Fruit fly (Drosophila melanogaster) whole organism, embryonic: Measurements from ENCODE around the gene CG34353.

Experiments
- Atf3 ChIP-seq: fragments of 200-800 bp; sonication (Bioruptor generic); optimal IDR thresholded peaks from 3 replicates; lab custom pipeline; 2016; ENCODE audit warnings: missing biosample characterization, missing genetic modification characterization
- Awh ChIP-seq: fragments of 200-800 bp; sonication (Bioruptor generic); IDR thresholded peaks from 2 replicates; pipeline ENCODE4, ENCODE4 v1.3.6; 2022; ENCODE audit warnings: missing biosample characterization, missing genetic modification characterization
- B-H2 ChIP-seq: fragments of 200-800 bp; sonication (Bioruptor generic); optimal IDR thresholded peaks from 2 replicates; lab custom pipeline; 2018; ENCODE audit warnings: missing biosample characterization, mild to moderate bottlenecking, missing genetic modification characterization
- Bgb ChIP-seq: fragments of 200-800 bp; sonication (Bioruptor generic); IDR thresholded peaks from 2 replicates; pipeline ENCODE4 v1.3.6; 2022; ENCODE audit warnings: missing biosample characterization, missing genetic modification characterization; ENCODE audit not compliant: partially characterized antibody
- CG11398 ChIP-seq: fragments of 200-800 bp; sonication (Bioruptor generic); optimal IDR thresholded peaks from 2 replicates; lab custom pipeline; 2016; ENCODE audit warnings: missing biosample characterization, missing genetic modification characterization
- CG11504 ChIP-seq: fragments of 200-800 bp; sonication (Bioruptor generic); optimal IDR thresholded peaks from 3 replicates; lab custom pipeline; 2019; ENCODE audit warnings: missing biosample characterization, mild to moderate bottlenecking, missing genetic modification characterization, moderate library complexity
- CG11560 ChIP-seq: fragments of 200-800 bp; sonication (Bioruptor generic); IDR thresholded peaks from 3 replicates; pipeline ENCODE4 v1.3.6; 2022; ENCODE audit warnings: missing biosample characterization, missing genetic modification characterization
- CG11696 ChIP-seq: fragments of 200-800 bp; sonication (Bioruptor generic); IDR thresholded peaks from 2 replicates; pipeline ENCODE4 v1.3.6; 2022; ENCODE audit warnings: missing biosample characterization, missing genetic modification characterization
- CG14710 ChIP-seq: fragments of 200-800 bp; sonication (Bioruptor generic); optimal IDR thresholded peaks from 3 replicates; lab custom pipeline; 2019; ENCODE audit warnings: missing biosample characterization, mild to moderate bottlenecking, missing genetic modification characterization, moderate library complexity
- CG1647 ChIP-seq: fragments of 200-800 bp; sonication (Bioruptor generic); optimal IDR thresholded peaks from 3 replicates; lab custom pipeline; 2016; ENCODE audit warnings: missing biosample characterization, missing genetic modification characterization
- CG16779 ChIP-seq: fragments of 200-800 bp; sonication (Bioruptor generic); IDR thresholded peaks from 2 replicates; pipeline ENCODE4 v1.3.6; 2022; ENCODE audit warnings: missing biosample characterization, missing genetic modification characterization
- CG17612 ChIP-seq: fragments of 200-800 bp; sonication (Bioruptor generic); IDR thresholded peaks from 2 replicates; pipeline ENCODE4 v1.3.6; 2022; ENCODE audit warnings: missing biosample characterization, missing genetic modification characterization
- CG1792 ChIP-seq: fragments of 200-800 bp; sonication (Bioruptor generic); optimal IDR thresholded peaks from 2 replicates; lab custom pipeline; 2016; ENCODE audit warnings: missing biosample characterization, missing genetic modification characterization
- CG42726 ChIP-seq: fragments of 200-800 bp; sonication (Bioruptor generic); IDR thresholded peaks from 2 replicates; pipeline ENCODE4 v1.3.6; 2022; ENCODE audit warnings: missing biosample characterization, missing genetic modification characterization; ENCODE audit not compliant: partially characterized antibody
- CG5245 ChIP-seq: fragments of 200-800 bp; sonication (Bioruptor generic); optimal IDR thresholded peaks from 3 replicates; lab custom pipeline; 2016; ENCODE audit warnings: missing biosample characterization, missing genetic modification characterization
- CG6854 ChIP-seq: fragments of 200-800 bp; sonication (Bioruptor generic); optimal IDR thresholded peaks from 3 replicates; lab custom pipeline; 2017; ENCODE audit warnings: missing biosample characterization, mild to moderate bottlenecking, missing genetic modification characterization
- CG9609 ChIP-seq: fragments of 200-800 bp; sonication (Bioruptor generic); optimal IDR thresholded peaks from 3 replicates; lab custom pipeline; 2016; ENCODE audit warnings: missing biosample characterization, missing genetic modification characterization
- GATAe ChIP-seq: fragments of 200-800 bp; sonication (Bioruptor generic); conservative IDR thresholded peaks from 2 replicates; pipeline ENCODE4 v1.3.6; 2022; ENCODE audit warnings: missing biosample characterization, missing genetic modification characterization
- Hey ChIP-seq: fragments of 200-800 bp; sonication (Bioruptor generic); optimal IDR thresholded peaks from 3 replicates; lab custom pipeline; 2018; ENCODE audit warnings: missing biosample characterization, mild to moderate bottlenecking, missing genetic modification characterization
- HmgD ChIP-seq: fragments of 200-800 bp; sonication (Bioruptor generic); optimal IDR thresholded peaks from 3 replicates; lab custom pipeline; 2016; ENCODE audit warnings: missing biosample characterization, missing genetic modification characterization
- Hr51 ChIP-seq, 2 experiments: fragments of 200-800 bp; sonication (Bioruptor generic); optimal IDR thresholded peaks; 2 replicates in 1 of 2; 3 replicates in 1 of 2; lab custom pipeline; 2016 to 2018; ENCODE audit warnings: missing biosample characterization in 2 of 2, missing genetic modification characterization in 2 of 2, mild to moderate bottlenecking in 1 of 2, moderate library complexity in 1 of 2
- Hsf ChIP-seq: fragments of 200-800 bp; sonication (Bioruptor generic); optimal IDR thresholded peaks from 3 replicates; lab custom pipeline; 2016; ENCODE audit warnings: missing biosample characterization, missing genetic modification characterization
- MESR4 ChIP-seq: fragments of 200-800 bp; sonication (Bioruptor generic); optimal IDR thresholded peaks from 2 replicates; lab custom pipeline; 2018; ENCODE audit warnings: missing biosample characterization, mild to moderate bottlenecking, missing genetic modification characterization, moderate library complexity
- PHDP ChIP-seq: fragments of 200-800 bp; sonication (Bioruptor generic); optimal IDR thresholded peaks from 3 replicates; lab custom pipeline; 2018; ENCODE audit warnings: missing biosample characterization, mild to moderate bottlenecking, missing genetic modification characterization, moderate library complexity
- Scr ChIP-seq: fragments of 200-800 bp; sonication (Bioruptor generic); IDR thresholded peaks from 2 replicates; pipeline ENCODE4 v1.3.6; 2022; ENCODE audit warnings: missing biosample characterization, missing genetic modification characterization; ENCODE audit not compliant: partially characterized antibody
- Six4 ChIP-seq: fragments of 200-800 bp; sonication (Bioruptor generic); optimal IDR thresholded peaks from 2 replicates; lab custom pipeline; 2016; ENCODE audit warnings: missing biosample characterization, missing genetic modification characterization
- Ssrp ChIP-seq: fragments of 200-800 bp; sonication (Bioruptor generic); optimal IDR thresholded peaks from 2 replicates; lab custom pipeline; 2018; ENCODE audit warnings: missing biosample characterization, mild to moderate bottlenecking, missing genetic modification characterization, moderate library complexity
- al ChIP-seq: fragments of 200-800 bp; sonication (Bioruptor generic); IDR thresholded peaks from 2 replicates; pipeline ENCODE4 v1.3.6; 2022; ENCODE audit warnings: missing biosample characterization, missing genetic modification characterization
- aop ChIP-seq: fragments of 200-800 bp; sonication (Bioruptor generic); IDR thresholded peaks from 2 replicates; pipeline ENCODE4 v1.3.6; 2022; ENCODE audit warnings: missing biosample characterization, missing genetic modification characterization
- br ChIP-seq: fragments of >200 bp; optimal IDR thresholded peaks from 2 replicates; lab custom pipeline; 2017
- cas ChIP-seq: fragments of 200-800 bp; sonication (Bioruptor generic); IDR thresholded peaks from 2 replicates; pipeline ENCODE4 v1.3.6; 2022; ENCODE audit warnings: missing biosample characterization, missing genetic modification characterization
- cg ChIP-seq: fragments of 200-800 bp; sonication (Bioruptor generic); optimal IDR thresholded peaks from 3 replicates; lab custom pipeline; 2019; ENCODE audit warnings: missing biosample characterization, mild to moderate bottlenecking, missing genetic modification characterization, moderate library complexity
- chinmo ChIP-seq: fragments of 200-800 bp; sonication (Bioruptor generic); IDR thresholded peaks from 4 replicates; pipeline ENCODE4 v1.3.6; 2022; ENCODE audit warnings: missing biosample characterization, missing genetic modification characterization; ENCODE audit not compliant: partially characterized antibody
- disco-r ChIP-seq: fragments of 200-800 bp; sonication (Bioruptor generic); optimal IDR thresholded peaks from 2 replicates; lab custom pipeline; 2016; ENCODE audit warnings: missing biosample characterization, missing genetic modification characterization
- dm ChIP-seq: fragments of 200-800 bp; sonication (Bioruptor generic); optimal IDR thresholded peaks from 3 replicates; lab custom pipeline; 2016; ENCODE audit warnings: missing biosample characterization, missing genetic modification characterization
- fru ChIP-seq: fragments of >200 bp; optimal IDR thresholded peaks from 2 replicates; lab custom pipeline; 2017
- gfzf ChIP-seq: fragments of 200-800 bp; sonication (Bioruptor generic); optimal IDR thresholded peaks from 2 replicates; lab custom pipeline; 2016; ENCODE audit warnings: missing biosample characterization, mild to moderate bottlenecking, missing genetic modification characterization, moderate library complexity
- h ChIP-seq: fragments of >200 bp; optimal IDR thresholded peaks from 2 replicates; lab custom pipeline; 2017
- ham ChIP-seq: fragments of 200-800 bp; sonication (Bioruptor generic); IDR thresholded peaks from 2 replicates; pipeline ENCODE4 v1.3.6; 2022; ENCODE audit warnings: missing biosample characterization, missing genetic modification characterization
- lola ChIP-seq, 3 experiments: fragments of >200 bp in 2 of 3; fragments of 200-800 bp in 1 of 3; sonication (Bioruptor generic) in 1 of 3; optimal IDR thresholded peaks; 2 replicates each; lab custom pipeline; 2017 to 2019; ENCODE audit warnings: missing biosample characterization in 3 of 3, missing genetic modification characterization in 3 of 3, mild to moderate bottlenecking in 1 of 3, moderate library complexity in 1 of 3
- lov ChIP-seq, 2 experiments: fragments of 200-800 bp in 1 of 2; fragments of >200 bp in 1 of 2; sonication (Bioruptor generic) in 1 of 2; IDR thresholded peaks in 1 of 2; optimal IDR thresholded peaks in 1 of 2; 2 replicates in 1 of 2; 3 replicates in 1 of 2; pipeline versions ENCODE4 v1.3.6 to Lab custom; 2017 to 2022; ENCODE audit warnings: missing biosample characterization in 1 of 2, missing genetic modification characterization in 1 of 2
- maf-S ChIP-seq: fragments of 200-800 bp; sonication (Bioruptor generic); optimal IDR thresholded peaks from 2 replicates; lab custom pipeline; 2016; ENCODE audit warnings: missing biosample characterization, missing genetic modification characterization
- mam ChIP-seq: fragments of 200-800 bp; sonication (Bioruptor generic); optimal IDR thresholded peaks from 3 replicates; lab custom pipeline; 2016; ENCODE audit warnings: missing biosample characterization, missing genetic modification characterization
- nerfin-2 ChIP-seq: fragments of 200-800 bp; sonication (Bioruptor generic); IDR thresholded peaks from 2 replicates; pipeline ENCODE4 v1.3.6; 2022; ENCODE audit warnings: missing biosample characterization, missing genetic modification characterization; ENCODE audit not compliant: partially characterized antibody
- pum ChIP-seq: fragments of 200-800 bp; sonication (Bioruptor generic); optimal IDR thresholded peaks from 2 replicates; lab custom pipeline; 2016; ENCODE audit warnings: missing biosample characterization, missing genetic modification characterization
- run ChIP-seq: fragments of 200-800 bp; sonication (Bioruptor generic); optimal IDR thresholded peaks from 3 replicates; lab custom pipeline; 2018; ENCODE audit warnings: missing biosample characterization, mild to moderate bottlenecking, missing genetic modification characterization
- sisA ChIP-seq: fragments of 200-800 bp; sonication (Bioruptor generic); IDR thresholded peaks from 2 replicates; pipeline ENCODE4 v1.3.6; 2022; ENCODE audit warnings: missing biosample characterization, missing genetic modification characterization
- sqz ChIP-seq: fragments of 200-800 bp; sonication (Bioruptor generic); optimal IDR thresholded peaks from 3 replicates; lab custom pipeline; 2018; ENCODE audit warnings: missing biosample characterization, mild to moderate bottlenecking, missing genetic modification characterization
- unpg ChIP-seq: fragments of 200-800 bp; sonication (Bioruptor generic); optimal IDR thresholded peaks from 3 replicates; lab custom pipeline; 2018; ENCODE audit warnings: missing biosample characterization, mild to moderate bottlenecking, missing genetic modification characterization, moderate library complexity
- vvl ChIP-seq: fragments of 200-800 bp; sonication (Bioruptor generic); IDR thresholded peaks from 2 replicates; pipeline ENCODE4 v1.3.6; 2022; ENCODE audit warnings: missing biosample characterization, missing genetic modification characterization

CG34353 gene

dm6 chr3R:27948421-27948906 is 42.8 kb upstream of the CG34353 start, which contains the start of gene Gp93 (continued):
- peak; percentile 4 for TF ChIP-seq HmgD (GFP tag; lab: Kevin White, UChicago)
- TF ChIP-seq PHDP (tag; lab: Kevin White, UChicago) = no peak
- TF ChIP-seq lov (optimal IDR thresholded peaks at IDR 0.05; lab: Kevin White, UChicago) = no peak
- no peak for TF ChIP-seq lov (GFP tag; IDR thresholded peaks at IDR 0.05; lab: Robert Waterston, UW)
- peak; percentile 65 for TF ChIP-seq Ssrp
- TF ChIP-seq mam (GFP tag; lab: Kevin White, UChicago) = peak; percentile 54
- no peak for TF ChIP-seq GATAe (GFP tag; lab: Robert Waterston, UW)
- no peak for TF ChIP-seq cg
- TF ChIP-seq br (lab: Kevin White, UChicago) = no peak
- peak; percentile 15 to 66 for TF ChIP-seq Hr51 (GFP tag; optimal IDR thresholded peaks at IDR 0.05; lab: Kevin White, UChicago)
- no peak for TF ChIP-seq ham (GFP tag; lab: Robert Waterston, UW)
- no peak for TF ChIP-seq CG11560 (tag; lab: Robert Waterston, UW)
- TF ChIP-seq CG17612 (GFP tag; lab: Robert Waterston, UW) = peak; percentile 48; the same call in 1 of the 2 replicates
- TF ChIP-seq CG6854 (GFP tag; lab: Kevin White, UChicago) = no peak
- peak; percentile 73 for TF ChIP-seq vvl (GFP tag; lab: Robert Waterston, UW)
- TF ChIP-seq al = peak; percentile 51; the same call in 1 of the 2 replicates
- TF ChIP-seq Atf3 (GFP tag; lab: Kevin White, UChicago) = peak; percentile 9
- TF ChIP-seq MESR4 = peak; percentile 87
- TF ChIP-seq pum = no peak
- no peak for TF ChIP-seq nerfin-2
- TF ChIP-seq CG14710 (tag; lab: Kevin White, UChicago) = peak; percentile 38
- TF ChIP-seq B-H2 (GFP tag; lab: Kevin White, UChicago) = peak; percentile 22
- TF ChIP-seq maf-S (GFP tag; lab: Kevin White, UChicago) = no peak
- TF ChIP-seq aop (GFP tag; lab: Robert Waterston, UW) = no peak
- TF ChIP-seq CG5245 = no peak
- TF ChIP-seq CG42726 = peak; percentile 57; the same call in 1 of the 2 replicates
- no peak for TF ChIP-seq CG16779 (GFP tag; lab: Robert Waterston, UW)
- peak; percentile 67 for TF ChIP-seq gfzf (GFP tag; lab: Kevin White, UChicago)
- TF ChIP-seq Hsf (GFP tag; lab: Kevin White, UChicago) = peak; percentile 53
- no peak for TF ChIP-seq run
- no peak for TF ChIP-seq Hey (tag; lab: Kevin White, UChicago)
- TF ChIP-seq disco-r (GFP tag; lab: Kevin White, UChicago) = no peak
- no peak for TF ChIP-seq h (lab: Kevin White, UChicago)
- TF ChIP-seq CG11696 (GFP tag; lab: Robert Waterston, UW) = peak; percentile 100
- no peak for TF ChIP-seq CG11398 (GFP tag; lab: Kevin White, UChicago)
- TF ChIP-seq cas (GFP tag; lab: Robert Waterston, UW) = 0 out of 2 replicates have a peak, but pooled peaks have one; percentile 6
- 0 out of 2 replicates have a peak, but pooled peaks have one; percentile 20 for TF ChIP-seq Bgb
- peak; percentile 60; the same call in 1 of the 4 replicates for TF ChIP-seq chinmo (GFP tag; lab: Robert Waterston, UW)
- no peak for TF ChIP-seq CG1647
- TF ChIP-seq unpg = peak; percentile 59
- TF ChIP-seq sqz = peak; percentile 95
- TF ChIP-seq CG1792 (GFP tag; lab: Kevin White, UChicago) = no peak
- 0 out of 2 replicates have a peak, but pooled peaks have one; percentile 32 for TF ChIP-seq Awh (GFP tag; lab: Robert Waterston, UW)
- peak; percentile 53; the same call in 1 of the 2 replicates for TF ChIP-seq sisA (GFP tag; lab: Robert Waterston, UW)
- no peak for TF ChIP-seq CG11504 (tag; lab: Kevin White, UChicago)
- TF ChIP-seq lola (GFP tag; optimal IDR thresholded peaks at IDR 0.05; lab: Kevin White, UChicago) = peak in 1 of 3 experiments; percentile 62
- TF ChIP-seq dm (GFP tag; lab: Kevin White, UChicago) = peak; percentile 20
- no peak for TF ChIP-seq fru
- TF ChIP-seq Six4 (GFP tag; lab: Kevin White, UChicago) = peak; percentile 51
- TF ChIP-seq Scr = peak; percentile 30; the same call in 1 of the 2 replicates
- no peak for TF ChIP-seq CG9609 (GFP tag; lab: Kevin White, UChicago)
